Worm (Caenorhabditis elegans) whole organism, L1 larva: ENCODE results near the gene ceh-21.

Experiments used
- C04F5.9 ChIP-seq: sonication (generic microtip); optimal IDR thresholded peaks from 2 replicates; lab custom pipeline; 2016; ENCODE audit warnings: missing genetic modification characterization, missing compliant biosample characterization
- C16A3.4 ChIP-seq: fragments of 150-350 bp; optimal IDR thresholded peaks from 2 replicates; lab custom pipeline; 2014; ENCODE audit warnings: missing biosample characterization, missing genetic modification characterization
- Y116A8C.19 ChIP-seq: sonication (generic microtip); optimal IDR thresholded peaks from 2 replicates; lab custom pipeline; 2016; ENCODE audit warnings: missing compliant biosample characterization, missing genetic modification characterization, borderline replicate concordance
- aha-1 ChIP-seq: fragments of 150-350 bp; optimal IDR thresholded peaks from 2 replicates; lab custom pipeline; 2014; ENCODE audit warnings: missing biosample characterization, missing genetic modification characterization
- aly-2 ChIP-seq: fragments of 150-350 bp; optimal IDR thresholded peaks from 2 replicates; lab custom pipeline; 2014; ENCODE audit warnings: missing biosample characterization, missing genetic modification characterization
- ama-1 ChIP-seq: fragments of 150-350 bp; optimal IDR thresholded peaks from 2 replicates; lab custom pipeline; 2014
- ceh-63 ChIP-seq: fragments of 200-800 bp; sonication (Bioruptor generic); optimal IDR thresholded peaks from 2 replicates; lab custom pipeline; 2018; ENCODE audit warnings: mild to moderate bottlenecking, missing genetic modification characterization, missing compliant biosample characterization
- ceh-8 ChIP-seq: fragments of 200-800 bp; sonication (Bioruptor generic); optimal IDR thresholded peaks from 2 replicates; lab custom pipeline; 2018; ENCODE audit warnings: mild to moderate bottlenecking, missing genetic modification characterization, moderate library complexity, missing compliant biosample characterization
- ceh-90 ChIP-seq: sonication (generic microtip); optimal IDR thresholded peaks from 2 replicates; lab custom pipeline; 2016; ENCODE audit warnings: missing genetic modification characterization, missing compliant biosample characterization
- ces-1 ChIP-seq: fragments of 150-350 bp; optimal IDR thresholded peaks from 2 replicates; lab custom pipeline; 2014; ENCODE audit warnings: missing biosample characterization, missing genetic modification reagents, missing genetic modification characterization
- efl-3 ChIP-seq: fragments of 200-800 bp; sonication (Bioruptor generic); optimal IDR thresholded peaks from 2 replicates; lab custom pipeline; 2018; ENCODE audit warnings: mild to moderate bottlenecking, missing genetic modification characterization, missing compliant biosample characterization
- egl-27 ChIP-seq, 2 experiments: fragments of 150-350 bp in 1 of 2; sonication (generic microtip); optimal IDR thresholded peaks; 3 replicates each; lab custom pipeline; 2017 to 2018; ENCODE audit warnings: missing biosample characterization in 2 of 2, missing genetic modification characterization in 2 of 2, missing genetic modification reagents in 2 of 2
- elt-2 ChIP-seq: sonication (generic microtip); optimal IDR thresholded peaks from 2 replicates; lab custom pipeline; 2016; ENCODE audit warnings: missing genetic modification characterization, mild to moderate bottlenecking, inconsistent platforms, missing compliant biosample characterization, missing genetic modification reagents
- ets-5 ChIP-seq: fragments of 200-800 bp; sonication (Bioruptor generic); IDR thresholded peaks from 2 replicates; pipeline ENCODE4 v1.3.6; 2022; ENCODE audit warnings: missing genetic modification characterization, missing compliant biosample characterization
- fkh-8 ChIP-seq: sonication (generic microtip); optimal IDR thresholded peaks from 2 replicates; lab custom pipeline; 2016; ENCODE audit warnings: mild to moderate bottlenecking, missing genetic modification characterization, missing compliant biosample characterization
- hpl-2 ChIP-seq: fragments of 150-350 bp; optimal IDR thresholded peaks from 2 replicates; lab custom pipeline; 2014; ENCODE audit warnings: missing biosample characterization, missing genetic modification reagents, missing genetic modification characterization
- irx-1 ChIP-seq: sonication (generic microtip); optimal IDR thresholded peaks from 2 replicates; lab custom pipeline; 2016; ENCODE audit warnings: missing genetic modification characterization, missing compliant biosample characterization
- isw-1 ChIP-seq: fragments of 200-800 bp; sonication (Bioruptor generic); IDR thresholded peaks from 2 replicates; pipeline ENCODE4 v1.3.6; 2022; ENCODE audit warnings: missing genetic modification characterization, missing compliant biosample characterization
- lin-13 ChIP-seq: fragments of 150-350 bp; optimal IDR thresholded peaks from 2 replicates; lab custom pipeline; 2014; ENCODE audit warnings: missing biosample characterization, missing genetic modification reagents, missing genetic modification characterization
- lin-14 ChIP-seq: fragments of 200-800 bp; sonication (Bioruptor generic); optimal IDR thresholded peaks from 2 replicates; lab custom pipeline; 2018; ENCODE audit warnings: mild to moderate bottlenecking, missing genetic modification characterization, moderate library complexity, missing compliant biosample characterization
- lir-3 ChIP-seq: sonication (generic microtip); optimal IDR thresholded peaks from 2 replicates; lab custom pipeline; 2016; ENCODE audit warnings: mild to moderate bottlenecking, missing genetic modification characterization, moderate library complexity, missing compliant biosample characterization; ENCODE audit not compliant: poor library complexity
- lsy-2 ChIP-seq, 2 experiments: fragments of 150-350 bp; optimal IDR thresholded peaks; 2 replicates each; lab custom pipeline; 2014; ENCODE audit warnings: missing biosample characterization in 2 of 2, missing genetic modification characterization in 2 of 2
- nhr-12 ChIP-seq: sonication (generic microtip); optimal IDR thresholded peaks from 2 replicates; lab custom pipeline; 2017; ENCODE audit warnings: missing biosample characterization, missing genetic modification characterization
- nhr-28 ChIP-seq: fragments of 150-350 bp; optimal IDR thresholded peaks from 2 replicates; lab custom pipeline; 2014; ENCODE audit warnings: missing biosample characterization, missing genetic modification characterization
- nhr-47 ChIP-seq: sonication (generic microtip); optimal IDR thresholded peaks from 2 replicates; lab custom pipeline; 2016; ENCODE audit warnings: mild to moderate bottlenecking, missing genetic modification characterization, moderate library complexity, missing compliant biosample characterization
- nhr-76 ChIP-seq: sonication (generic microtip); optimal IDR thresholded peaks from 2 replicates; lab custom pipeline; 2017; ENCODE audit warnings: missing biosample characterization, missing genetic modification characterization
- nhr-77 ChIP-seq: fragments of 150-350 bp; optimal IDR thresholded peaks from 2 replicates; lab custom pipeline; 2014; ENCODE audit warnings: missing biosample characterization, missing genetic modification characterization
- nhr-85 ChIP-seq: sonication (generic microtip); peaks from one replicate; lab custom pipeline; 2016; ENCODE audit warnings: missing genetic modification characterization, inconsistent platforms, missing compliant biosample characterization
- pax-3 ChIP-seq: fragments of 200-800 bp; sonication (Bioruptor generic); optimal IDR thresholded peaks from 2 replicates; lab custom pipeline; 2018; ENCODE audit warnings: mild to moderate bottlenecking, missing genetic modification characterization, moderate library complexity, missing compliant biosample characterization
- pqm-1 ChIP-seq: sonication (generic microtip); optimal IDR thresholded peaks from 3 replicates; lab custom pipeline; 2017; ENCODE audit warnings: missing biosample characterization, missing genetic modification characterization
- skn-1 ChIP-seq: fragments of 150-350 bp; optimal IDR thresholded peaks from 2 replicates; lab custom pipeline; 2014; ENCODE audit warnings: missing biosample characterization, missing genetic modification characterization
- snpc-4 ChIP-seq: fragments of 150-350 bp; optimal IDR thresholded peaks from 2 replicates; lab custom pipeline; 2014; ENCODE audit warnings: missing biosample characterization, missing genetic modification characterization
- snu-23 ChIP-seq: sonication (generic microtip); optimal IDR thresholded peaks from 2 replicates; lab custom pipeline; 2016; ENCODE audit warnings: missing genetic modification characterization, missing compliant biosample characterization
- sox-4 ChIP-seq: sonication (generic microtip); optimal IDR thresholded peaks from 2 replicates; lab custom pipeline; 2016; ENCODE audit warnings: missing genetic modification characterization, missing compliant biosample characterization
- sptf-1 ChIP-seq: fragments of 150-350 bp; optimal IDR thresholded peaks from 2 replicates; lab custom pipeline; 2014; ENCODE audit warnings: missing biosample characterization, missing genetic modification characterization
- sup-37 ChIP-seq: fragments of 200-800 bp; sonication (Bioruptor generic); optimal IDR thresholded peaks from 2 replicates; lab custom pipeline; 2018; ENCODE audit warnings: mild to moderate bottlenecking, missing genetic modification characterization, missing compliant biosample characterization
- swsn-7 ChIP-seq: sonication (generic microtip); optimal IDR thresholded peaks from 2 replicates; lab custom pipeline; 2016; ENCODE audit warnings: missing genetic modification characterization, missing compliant biosample characterization
- tbx-2 ChIP-seq: sonication (generic microtip); optimal IDR thresholded peaks from 2 replicates; lab custom pipeline; 2016; ENCODE audit warnings: missing genetic modification characterization, missing compliant biosample characterization
- unc-30 ChIP-seq: sonication (generic microtip); optimal IDR thresholded peaks from 2 replicates; lab custom pipeline; 2017; ENCODE audit warnings: missing biosample characterization, missing genetic modification characterization
- unc-62 ChIP-seq: fragments of 150-350 bp; optimal IDR thresholded peaks from 2 replicates; lab custom pipeline; 2014; ENCODE audit warnings: missing biosample characterization, missing genetic modification reagents, missing genetic modification characterization
- xbp-1 ChIP-seq: sonication (generic microtip); optimal IDR thresholded peaks from 2 replicates; lab custom pipeline; 2016; ENCODE audit warnings: missing genetic modification characterization, missing compliant biosample characterization
- zip-4 ChIP-seq: fragments of 200-800 bp; sonication (Bioruptor generic); optimal IDR thresholded peaks from 2 replicates; lab custom pipeline; 2018; ENCODE audit warnings: mild to moderate bottlenecking, missing genetic modification characterization, moderate library complexity, missing compliant biosample characterization

ceh-21 gene

ce11 chrX:1837703-1838102 lies 14.8 kb downstream of the ceh-21 start (continued):
- no peak for TF ChIP-seq lin-14 (GFP tag; lab: Kevin White, UChicago)
- TF ChIP-seq sox-4, result peak; percentile 6
- no peak for TF ChIP-seq ceh-8 (GFP tag; lab: Kevin White, UChicago)
- no peak for TF ChIP-seq ces-1 (GFP tag; lab: Kevin White, UChicago)
- TF ChIP-seq C16A3.4 (tag; lab: Kevin White, UChicago), result peak; percentile 35
- TF ChIP-seq hpl-2, result no peak
- TF ChIP-seq snu-23 (GFP tag; lab: Kevin White, UChicago), result peak; percentile 63
- no peak for TF ChIP-seq egl-27 (tag; optimal IDR thresholded peaks at IDR 0.05; lab: Kevin White, UChicago)
- peak; percentile 6 for TF ChIP-seq xbp-1 (tag; lab: Kevin White, UChicago)
- peak; percentile 55 for TF ChIP-seq fkh-8 (tag; lab: Kevin White, UChicago)
- TF ChIP-seq nhr-85, result no peak
- no peak for TF ChIP-seq efl-3
- TF ChIP-seq nhr-77, result no peak
- no peak for TF ChIP-seq pqm-1 (tag; lab: Kevin White, UChicago)
- no peak for TF ChIP-seq isw-1 (GFP tag; lab: Robert Waterston, UW)
- TF ChIP-seq ceh-63 (GFP tag; lab: Kevin White, UChicago), result no peak
- no peak for TF ChIP-seq zip-4
- TF ChIP-seq lsy-2 (tag; optimal IDR thresholded peaks at IDR 0.05; lab: Kevin White, UChicago), result peak in 1 of 2 experiments; percentile 16
- TF ChIP-seq C04F5.9 (tag; lab: Kevin White, UChicago), result no peak
- peak; percentile 32 for TF ChIP-seq elt-2
- no peak for TF ChIP-seq unc-30 (tag; lab: Kevin White, UChicago)
- no peak for TF ChIP-seq lin-13
- no peak for TF ChIP-seq nhr-76 (tag; lab: Kevin White, UChicago)
- TF ChIP-seq nhr-12, result no peak
- TF ChIP-seq unc-62, result no peak
- TF ChIP-seq skn-1 (tag; lab: Kevin White, UChicago), result peak; percentile 73
- no peak for TF ChIP-seq aha-1 (tag; lab: Kevin White, UChicago)
- no peak for TF ChIP-seq aly-2
- no peak for TF ChIP-seq irx-1 (tag; lab: Kevin White, UChicago)
- TF ChIP-seq ceh-90, result no peak
- TF ChIP-seq lir-3 (tag; lab: Kevin White, UChicago), result no peak
- TF ChIP-seq sup-37 (GFP tag; lab: Kevin White, UChicago), result no peak
- peak; percentile 45 for TF ChIP-seq swsn-7 (tag; lab: Kevin White, UChicago)
- no peak for TF ChIP-seq ama-1 (lab: Kevin White, UChicago)
- peak; percentile 22 for TF ChIP-seq snpc-4 (tag; lab: Kevin White, UChicago)

- TF ChIP-seq Y116A8C.19 (tag; lab: Kevin White, UChicago) (no peak), sptf-1 (tag; lab: Kevin White, UChicago) (no peak), aha-1 (tag; lab: Kevin White, UChicago) (no peak), nhr-28 (tag; lab: Kevin White, UChicago) (no peak), unc-30 (tag; lab: Kevin White, UChicago) (no peak), lsy-2 (tag; optimal IDR thresholded peaks at IDR 0.05; lab: Kevin White, UChicago) (no peak), sox-4 (no peak), ets-5 (no peak), tbx-2 (tag; lab: Kevin White, UChicago) (no peak), lir-3 (tag; lab: Kevin White, UChicago) (no peak), xbp-1 (tag; lab: Kevin White, UChicago) (no peak), nhr-47 (no peak), ces-1 (GFP tag; lab: Kevin White, UChicago) (no peak), pax-3 (tag; lab: Kevin White, UChicago) (no peak)
- TF ChIP-seq, all 84 proteins: peak for 0
Observed at ce11 chrX:1830475-1830874, 22.1 kb downstream of the ceh-21 start.
